Worm (Caenorhabditis elegans): Measurements from ENCODE around the gene rpl-26.

Gene rpl-26

DNA sequence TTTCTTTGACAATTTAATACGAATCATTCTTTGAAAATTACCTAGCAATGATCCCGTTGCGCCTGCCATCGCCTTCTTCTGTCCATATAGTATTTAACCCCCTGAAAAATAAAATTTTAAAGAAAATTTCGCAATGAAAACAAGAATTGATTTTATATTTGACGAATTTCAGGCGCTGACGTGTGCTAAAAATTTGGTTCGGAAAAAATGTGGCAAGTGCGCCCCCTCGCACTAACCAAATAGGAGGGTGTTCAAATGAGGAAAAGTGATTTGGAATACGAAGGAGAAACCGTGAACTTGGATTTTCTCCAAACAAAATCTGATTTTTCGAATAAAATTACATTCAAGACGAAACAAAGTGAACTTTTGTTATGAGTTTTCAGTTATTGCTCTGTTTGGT lies 36.5 kb upstream of the rpl-26 start, which contains the start of gene stc-1:
TSS of gene stc-1 (minus strand) at position 101 of the 400 bp plus-strand sequence.
- peak in 1 of 3 experiments; percentile 2 for TF ChIP-seq lin-35 (GFP tag; optimal IDR thresholded peaks at IDR 0.05)
- TF ChIP-seq fkh-3 (tag; optimal IDR thresholded peaks at IDR 0.05): no peak
- TF ChIP-seq ZK185.1 (tag; optimal IDR thresholded peaks at IDR 0.05; ENCODE audit: poor library complexity, severe bottlenecking): peak; percentile 30
- TF ChIP-seq F23B12.7 (tag; optimal IDR thresholded peaks at IDR 0.05; ENCODE audit: insufficient read depth): peak; percentile 1
- TF ChIP-seq cebp-1 (GFP tag; IDR thresholded peaks at IDR 0.05): peak; percentile 19; the same call in 1 of the 2 replicates
- TF ChIP-seq cebp-1 (tag; optimal IDR thresholded peaks at IDR 0.05): peak; percentile 76
- TF ChIP-seq attf-5 (GFP tag; optimal IDR thresholded peaks at IDR 0.05): peak; percentile 28
- no peak for TF ChIP-seq ztf-25 (GFP tag; IDR thresholded peaks at IDR 0.05)
- no peak for TF ChIP-seq pha-4 (tag; optimal IDR thresholded peaks at IDR 0.05)
- TF ChIP-seq die-1 (tag; optimal IDR thresholded peaks at IDR 0.05): no peak
- TF ChIP-seq mxl-1 (tag; optimal IDR thresholded peaks at IDR 0.05): no peak
- no peak for TF ChIP-seq cebp-2 (GFP tag; IDR thresholded peaks at IDR 0.05)
- TF ChIP-seq lin-54 (GFP tag; optimal IDR thresholded peaks at IDR 0.05): peak; percentile 35
- TF ChIP-seq nhr-80 (tag; optimal IDR thresholded peaks at IDR 0.05): peak; percentile 17
- TF ChIP-seq mcd-1 (GFP tag; IDR thresholded peaks at IDR 0.05): peak; percentile 67
- TF ChIP-seq lin-26 (GFP tag; IDR thresholded peaks at IDR 0.05): no peak
- TF ChIP-seq let-607 (tag; optimal IDR thresholded peaks at IDR 0.05): peak; percentile 35 to 68
- peak; percentile 17 for TF ChIP-seq repo-1 (tag; optimal IDR thresholded peaks at IDR 0.05)

ce11 chrII:8566806-8567266 lies 35.7 kb upstream of the rpl-26 start, which contains the start of gene F54C9.3:
F54C9.3 (minus strand) TSS chrII:8566856.
- TF ChIP-seq let-607 (tag; optimal IDR thresholded peaks at IDR 0.05): peak in 1 of 2 experiments; percentile 74
- TF ChIP-seq rec-8 (tag; optimal IDR thresholded peaks at IDR 0.05): no peak
- TF ChIP-seq nhr-80 (tag; optimal IDR thresholded peaks at IDR 0.05): peak; percentile 93
- TF ChIP-seq B0019.2 (GFP tag; conservative IDR thresholded peaks at IDR 0.05): no peak
- no peak for TF ChIP-seq lir-1 (GFP tag; conservative IDR thresholded peaks at IDR 0.05)
- TF ChIP-seq snpc-4 (GFP tag; optimal IDR thresholded peaks at IDR 0.05): no peak
- TF ChIP-seq snpc-4 (tag; optimal IDR thresholded peaks at IDR 0.05): no peak
- no peak for TF ChIP-seq gei-17 (GFP tag; optimal IDR thresholded peaks at IDR 0.05)
- TF ChIP-seq unc-62 (GFP tag; optimal IDR thresholded peaks at IDR 0.05): peak; percentile 66
- TF ChIP-seq ets-4 (GFP tag; optimal IDR thresholded peaks at IDR 0.05): peak; percentile 7
- TF ChIP-seq hmg-1.2 (GFP tag; IDR thresholded peaks at IDR 0.05): peak; percentile 44; the same call in 1 of the 2 replicates
- 0 out of 2 replicates have a peak, but pooled peaks have one; percentile 32 for TF ChIP-seq dox-1 (GFP tag; IDR thresholded peaks at IDR 0.05)
- no peak for TF ChIP-seq sea-2 (GFP tag; IDR thresholded peaks at IDR 0.05)
- no peak for TF ChIP-seq ztf-6 (GFP tag; IDR thresholded peaks at IDR 0.05)
- TF ChIP-seq mcd-1 (GFP tag; IDR thresholded peaks at IDR 0.05): 0 out of 2 replicates have a peak, but pooled peaks have one; percentile 19
- TF ChIP-seq cebp-1 (GFP tag; IDR thresholded peaks at IDR 0.05): no peak; the same call in 1 of the 2 replicates
- TF ChIP-seq cebp-1 (tag; optimal IDR thresholded peaks at IDR 0.05): peak; percentile 47
- TF ChIP-seq attf-5 (GFP tag; optimal IDR thresholded peaks at IDR 0.05): peak; percentile 57
- peak; percentile 12 for TF ChIP-seq madf-10 (tag; optimal IDR thresholded peaks at IDR 0.05)

ce11 chrII:8568234-8568969 lies 34.2 kb upstream of the rpl-26 start:
- peak; percentile 56 for TF ChIP-seq zfh-2 (GFP tag; conservative IDR thresholded peaks at IDR 0.05)
- peak; percentile 36 for TF ChIP-seq ceh-79 (tag; optimal IDR thresholded peaks at IDR 0.05)
- TF ChIP-seq attf-3 (GFP tag; conservative IDR thresholded peaks at IDR 0.05): 0 out of 2 replicates have a peak, but pooled peaks have one; percentile 13
- 0 out of 2 replicates have a peak, but pooled peaks have one; percentile 41 for TF ChIP-seq madf-3 (GFP tag; IDR thresholded peaks at IDR 0.05)
- no peak for TF ChIP-seq K12H6.12 (tag; optimal IDR thresholded peaks at IDR 0.05)
- 0 out of 2 replicates have a peak, but pooled peaks have one; percentile 43 for TF ChIP-seq dox-1 (GFP tag; IDR thresholded peaks at IDR 0.05)

Measured in whole organism, young adult.